Worm (Caenorhabditis elegans) whole organism, late embryonic: ENCODE measurements around the gene str-151.

ENCODE experiments used
- C08G9.2 ChIP-seq: sonication (generic microtip); optimal IDR thresholded peaks from 2 replicates; lab custom pipeline; 2016; ENCODE audit warnings: mild to moderate bottlenecking, missing genetic modification characterization, moderate library complexity, missing compliant biosample characterization
- C38D4.7 ChIP-seq: fragments of 200-800 bp; sonication (Bioruptor generic); optimal IDR thresholded peaks from 2 replicates; lab custom pipeline; 2018; ENCODE audit warnings: mild to moderate bottlenecking, missing genetic modification characterization, moderate library complexity, missing compliant biosample characterization
- F13H6.1 ChIP-seq: sonication (generic microtip); optimal IDR thresholded peaks from 2 replicates; lab custom pipeline; 2016; ENCODE audit warnings: missing genetic modification characterization, missing compliant biosample characterization
- K09A11.1 ChIP-seq: sonication (generic microtip); optimal IDR thresholded peaks from 2 replicates; lab custom pipeline; 2017; ENCODE audit warnings: antibody characterized with exemption, mild to moderate bottlenecking, missing genetic modification characterization, missing compliant biosample characterization; ENCODE audit not compliant: insufficient read depth
- Y22D7AL.16 ChIP-seq: sonication (generic microtip); optimal IDR thresholded peaks from 2 replicates; lab custom pipeline; 2016; ENCODE audit warnings: missing genetic modification characterization, missing compliant biosample characterization
- ceh-14 ChIP-seq: sonication (generic microtip); optimal IDR thresholded peaks from 2 replicates; lab custom pipeline; 2016; ENCODE audit warnings: missing genotype, missing genetic modification characterization, missing compliant biosample characterization
- ceh-2 ChIP-seq: sonication (generic microtip); optimal IDR thresholded peaks from 2 replicates; lab custom pipeline; 2016; ENCODE audit warnings: missing genotype, missing genetic modification characterization, missing compliant biosample characterization
- ceh-45 ChIP-seq: fragments of 200-800 bp; sonication (Bioruptor generic); IDR thresholded peaks from 2 replicates; pipeline ENCODE4 v1.3.6; 2022; ENCODE audit warnings: missing genetic modification reagents, missing genetic modification characterization, missing compliant biosample characterization
- ceh-6 ChIP-seq: fragments of 200-800 bp; sonication (Bioruptor generic); optimal IDR thresholded peaks from 2 replicates; lab custom pipeline; 2018; ENCODE audit warnings: mild to moderate bottlenecking, missing genetic modification characterization, missing compliant biosample characterization
- ceh-9 ChIP-seq: sonication (generic microtip); optimal IDR thresholded peaks from 2 replicates; lab custom pipeline; 2016; ENCODE audit warnings: mild to moderate bottlenecking, missing genetic modification characterization, inconsistent platforms, missing compliant biosample characterization
- che-1 ChIP-seq: sonication (generic microtip); optimal IDR thresholded peaks from 2 replicates; lab custom pipeline; 2016; ENCODE audit warnings: mild to moderate bottlenecking, missing genetic modification characterization, missing compliant biosample characterization
- dmd-4 ChIP-seq: sonication (generic microtip); optimal IDR thresholded peaks from 2 replicates; lab custom pipeline; 2016; ENCODE audit warnings: borderline replicate concordance, missing genetic modification characterization, missing compliant biosample characterization
- dve-1 ChIP-seq: sonication (generic microtip); optimal IDR thresholded peaks from 2 replicates; lab custom pipeline; 2017; ENCODE audit warnings: antibody characterized with exemption, mild to moderate bottlenecking, missing genetic modification characterization, missing compliant biosample characterization
- elt-2 ChIP-seq: sonication (generic microtip); optimal IDR thresholded peaks from 2 replicates; lab custom pipeline; 2016; ENCODE audit warnings: missing genetic modification reagents, missing genetic modification characterization, missing compliant biosample characterization
- elt-4 ChIP-seq: sonication (generic microtip); optimal IDR thresholded peaks from 2 replicates; lab custom pipeline; 2016; ENCODE audit warnings: missing genetic modification characterization, missing compliant biosample characterization
- eyg-1 ChIP-seq: sonication (generic microtip); optimal IDR thresholded peaks from 2 replicates; lab custom pipeline; 2016; ENCODE audit warnings: missing genotype, missing genetic modification characterization, missing compliant biosample characterization
- fax-1 ChIP-seq: sonication (generic microtip); optimal IDR thresholded peaks from 2 replicates; lab custom pipeline; 2016; ENCODE audit warnings: missing genotype, missing genetic modification characterization, missing compliant biosample characterization
- fkh-6 ChIP-seq: sonication (generic microtip); optimal IDR thresholded peaks from 2 replicates; lab custom pipeline; 2016; ENCODE audit warnings: missing genetic modification characterization, missing compliant biosample characterization
- gmeb-2 ChIP-seq: sonication (generic microtip); optimal IDR thresholded peaks from 2 replicates; lab custom pipeline; 2016; ENCODE audit warnings: missing genetic modification characterization, inconsistent platforms, missing compliant biosample characterization
- hlh-30 ChIP-seq: sonication (generic microtip); optimal IDR thresholded peaks from 2 replicates; lab custom pipeline; 2017; ENCODE audit warnings: antibody characterized with exemption, missing genetic modification characterization, missing compliant biosample characterization; ENCODE audit not compliant: insufficient read depth
- hlh-6 ChIP-seq: sonication (generic microtip); optimal IDR thresholded peaks from 2 replicates; lab custom pipeline; 2016; ENCODE audit warnings: missing genotype, missing genetic modification characterization, missing compliant biosample characterization
- hlh-8 ChIP-seq: sonication (generic microtip); optimal IDR thresholded peaks from 2 replicates; lab custom pipeline; 2016; ENCODE audit warnings: missing genotype, missing genetic modification characterization, missing compliant biosample characterization
- lim-6 ChIP-seq: sonication (generic microtip); optimal IDR thresholded peaks from 2 replicates; lab custom pipeline; 2016; ENCODE audit warnings: missing genetic modification characterization, missing compliant biosample characterization
- lin-11 ChIP-seq: fragments of 200-800 bp; sonication (Bioruptor generic); optimal IDR thresholded peaks from 2 replicates; lab custom pipeline; 2018; ENCODE audit warnings: mild to moderate bottlenecking, missing genetic modification characterization, missing compliant biosample characterization
- madf-2 ChIP-seq: sonication (generic microtip); optimal IDR thresholded peaks from 2 replicates; lab custom pipeline; 2017; ENCODE audit warnings: missing genetic modification characterization, missing compliant biosample characterization
- mec-3 ChIP-seq: sonication (generic microtip); optimal IDR thresholded peaks from 2 replicates; lab custom pipeline; 2016; ENCODE audit warnings: borderline replicate concordance, missing genetic modification characterization, missing compliant biosample characterization
- nfya-1 ChIP-seq: sonication (generic microtip); optimal IDR thresholded peaks from 2 replicates; lab custom pipeline; 2017; ENCODE audit warnings: missing genetic modification characterization, mild to moderate bottlenecking, missing compliant biosample characterization, antibody characterized with exemption, moderate library complexity
- nhr-232 ChIP-seq: sonication (generic microtip); optimal IDR thresholded peaks from 2 replicates; lab custom pipeline; 2016; ENCODE audit warnings: missing genetic modification characterization, missing compliant biosample characterization
- npax-4 ChIP-seq: sonication (generic microtip); optimal IDR thresholded peaks from 2 replicates; lab custom pipeline; 2016; ENCODE audit warnings: missing genetic modification characterization, missing compliant biosample characterization
- pag-3 ChIP-seq: sonication (generic microtip); optimal IDR thresholded peaks from 2 replicates; lab custom pipeline; 2016; ENCODE audit warnings: missing compliant biosample characterization, missing genetic modification characterization, borderline replicate concordance
- pat-9 ChIP-seq: fragments of 200-800 bp; sonication (Bioruptor generic); optimal IDR thresholded peaks from 2 replicates; lab custom pipeline; 2018; ENCODE audit warnings: mild to moderate bottlenecking, missing genetic modification characterization, moderate library complexity, missing compliant biosample characterization
- pax-1 ChIP-seq: fragments of 150-350 bp; optimal IDR thresholded peaks from 2 replicates; lab custom pipeline; 2014; ENCODE audit warnings: missing biosample characterization, missing genetic modification characterization
- pha-4 ChIP-seq: fragments of 150-350 bp; optimal IDR thresholded peaks from 2 replicates; lab custom pipeline; 2018; ENCODE audit warnings: missing biosample characterization, missing genetic modification reagents, missing genetic modification characterization
- pros-1 ChIP-seq: fragments of 150-350 bp; optimal IDR thresholded peaks from 2 replicates; lab custom pipeline; 2014; ENCODE audit warnings: missing biosample characterization, missing genetic modification reagents, missing genetic modification characterization
- ref-2 ChIP-seq: sonication (generic microtip); optimal IDR thresholded peaks from 2 replicates; lab custom pipeline; 2016; ENCODE audit warnings: missing genetic modification characterization, missing compliant biosample characterization
- rnt-1 ChIP-seq: sonication (generic microtip); optimal IDR thresholded peaks from 2 replicates; lab custom pipeline; 2016; ENCODE audit warnings: missing genetic modification characterization, missing compliant biosample characterization
- sdc-2 ChIP-seq: sonication (generic microtip); optimal IDR thresholded peaks from 2 replicates; lab custom pipeline; 2016; ENCODE audit warnings: missing genotype, missing genetic modification characterization, missing compliant biosample characterization
- sox-2 ChIP-seq: fragments of 200-800 bp; sonication (Bioruptor generic); IDR thresholded peaks from 2 replicates; pipeline ENCODE4 v1.3.6; 2022; ENCODE audit warnings: missing genetic modification reagents, missing genetic modification characterization, missing compliant biosample characterization
- sox-4 ChIP-seq: sonication (generic microtip); optimal IDR thresholded peaks from 2 replicates; lab custom pipeline; 2017; ENCODE audit warnings: mild to moderate bottlenecking, missing genetic modification characterization, inconsistent platforms, missing compliant biosample characterization
- syd-9 ChIP-seq: sonication (generic microtip); optimal IDR thresholded peaks from 2 replicates; lab custom pipeline; 2016; ENCODE audit warnings: mild to moderate bottlenecking, missing genetic modification characterization, moderate library complexity, missing compliant biosample characterization
- unc-3 ChIP-seq, 2 experiments: fragments of 200-800 bp in 1 of 2; sonication (Bioruptor generic) in 1 of 2; sonication (generic microtip) in 1 of 2; conservative IDR thresholded peaks in 1 of 2; optimal IDR thresholded peaks in 1 of 2; 2 replicates each; pipeline versions ENCODE4 v1.3.6 to Lab custom; 2016 to 2022; ENCODE audit warnings: missing compliant biosample characterization in 2 of 2, missing genetic modification characterization in 2 of 2, missing genetic modification reagents in 1 of 2
- unc-42 ChIP-seq: sonication (generic microtip); optimal IDR thresholded peaks from 2 replicates; lab custom pipeline; 2016; ENCODE audit warnings: missing genotype, missing genetic modification characterization, missing compliant biosample characterization
- unc-55 ChIP-seq: sonication (generic microtip); optimal IDR thresholded peaks from 2 replicates; lab custom pipeline; 2017; ENCODE audit warnings: missing biosample characterization, missing genetic modification reagents, missing genetic modification characterization
- zip-5 ChIP-seq: sonication (generic microtip); optimal IDR thresholded peaks from 2 replicates; lab custom pipeline; 2016; ENCODE audit warnings: missing genetic modification characterization, missing compliant biosample characterization

Gene str-151

DNA sequence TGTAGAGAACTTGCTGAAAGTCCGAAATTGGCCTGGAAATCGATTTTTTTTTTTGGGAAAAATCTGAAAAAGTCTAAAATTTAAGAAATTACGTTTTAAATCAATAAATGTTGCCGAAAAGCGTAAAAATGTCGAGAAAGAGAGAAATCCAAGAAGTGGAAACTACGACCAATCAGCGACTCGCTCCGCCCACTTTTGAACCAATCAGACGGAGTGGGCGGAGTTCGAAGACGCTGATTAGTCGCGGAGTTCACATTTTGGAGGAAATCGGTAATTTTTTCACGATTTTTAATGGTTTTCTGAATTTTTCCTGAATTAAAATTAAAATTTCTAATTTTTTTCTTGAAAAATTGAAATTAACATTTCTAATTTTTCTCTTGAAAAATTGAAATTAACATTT lies 36.3 kb upstream of the str-151 start:
- peak; percentile 83 for TF ChIP-seq nfya-1 (tag; lab: Kevin White, UChicago)
- TF ChIP-seq pag-3 (tag; lab: Kevin White, UChicago), result no peak

DNA sequence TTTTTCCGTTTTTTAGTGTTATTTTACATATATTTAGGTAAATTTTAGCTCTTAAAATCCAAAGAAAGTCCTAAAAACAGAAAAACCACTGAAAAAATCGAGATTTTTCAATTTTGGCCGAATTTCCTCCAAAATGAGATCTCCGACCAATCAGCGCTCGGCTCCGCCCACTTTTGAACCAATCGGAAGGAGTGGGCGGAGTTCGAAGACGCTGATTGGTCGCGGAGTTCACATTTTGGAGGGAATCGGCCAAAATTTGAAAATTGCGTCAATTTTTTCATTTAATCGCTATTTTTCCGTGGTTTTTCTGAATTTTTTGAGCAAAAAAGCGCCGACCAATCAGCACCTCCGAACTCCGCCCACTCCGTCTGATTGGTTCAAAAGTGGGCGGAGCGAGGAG lies 35.3 kb upstream of the str-151 start:
- TF ChIP-seq C38D4.7 (no peak), unc-55 (no peak), nfya-1 (tag; lab: Kevin White, UChicago) (peak; percentile 77), dmd-4 (no peak)

DNA sequence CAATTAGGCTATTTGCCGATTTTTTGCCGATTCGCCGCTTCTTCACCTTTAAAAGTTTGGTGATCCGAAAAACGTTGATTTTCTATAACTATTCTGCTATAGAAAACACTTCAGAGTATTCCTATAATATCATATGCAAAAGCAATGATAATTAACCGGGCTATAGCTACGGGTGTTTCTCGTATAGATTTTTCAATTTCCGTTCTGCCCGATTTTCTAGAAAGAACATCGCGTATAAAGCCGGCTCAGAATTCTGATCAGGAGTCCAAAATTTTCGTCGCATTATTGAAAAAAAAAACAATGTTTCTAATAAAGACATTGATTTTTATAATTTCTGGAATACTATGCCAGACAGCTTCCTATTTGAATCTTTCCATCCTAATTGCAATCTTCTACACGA lies 25.3 kb upstream of the str-151 start, which contains the start of gene srbc-65:
Gene srbc-65 (plus strand): TSS at position 301 of the 400 bp plus-strand sequence.
- TF ChIP-seq lin-11 (tag; lab: Kevin White, UChicago) (no peak), ceh-6 (GFP tag; lab: Kevin White, UChicago) (no peak), syd-9 (tag; lab: Kevin White, UChicago) (no peak), fkh-6 (tag; lab: Kevin White, UChicago) (no peak), F13H6.1 (tag; lab: Kevin White, UChicago) (no peak), nhr-232 (tag; lab: Kevin White, UChicago) (no peak), ceh-14 (tag; lab: Kevin White, UChicago) (no peak), sdc-2 (tag; lab: Kevin White, UChicago) (no peak), npax-4 (tag; lab: Kevin White, UChicago) (no peak), unc-42 (no peak), ceh-2 (tag; lab: Kevin White, UChicago) (no peak), pat-9 (tag; lab: Kevin White, UChicago) (no peak), elt-4 (no peak), pros-1 (tag; lab: Kevin White, UChicago) (no peak), madf-2 (tag; lab: Kevin White, UChicago) (no peak), dmd-4 (no peak)

- no peak for TF ChIP-seq unc-55
- no peak for TF ChIP-seq eyg-1 (tag; lab: Kevin White, UChicago)
- TF ChIP-seq hlh-30 (tag; lab: Kevin White, UChicago), result no peak
- peak; percentile 94 for TF ChIP-seq zip-5 (tag; lab: Kevin White, UChicago)
- TF ChIP-seq hlh-8, result peak; percentile 91
- TF ChIP-seq pros-1 (tag; lab: Kevin White, UChicago), result no peak
- peak; percentile 94 for TF ChIP-seq C08G9.2
- 0 out of 2 replicates have a peak, but pooled peaks have one; percentile 34 for TF ChIP-seq ceh-45
- peak; percentile 86 for TF ChIP-seq hlh-6 (tag; lab: Kevin White, UChicago)
- peak; percentile 18 for TF ChIP-seq lin-11 (tag; lab: Kevin White, UChicago)
- TF ChIP-seq pax-1 (tag; lab: Kevin White, UChicago), result no peak
- peak; percentile 94 for TF ChIP-seq rnt-1 (tag; lab: Kevin White, UChicago)
- no peak for TF ChIP-seq nfya-1 (tag; lab: Kevin White, UChicago)
- no peak for TF ChIP-seq ceh-9 (tag; lab: Kevin White, UChicago)
- peak; percentile 94 for TF ChIP-seq fax-1
- TF ChIP-seq dve-1 (tag; lab: Kevin White, UChicago), result no peak
- peak; percentile 69 for TF ChIP-seq sdc-2 (tag; lab: Kevin White, UChicago)
- peak; percentile 44; the same call in 1 of the 2 replicates for TF ChIP-seq unc-3 (GFP tag; conservative IDR thresholded peaks at IDR 0.05; lab: Robert Waterston, UW)
- TF ChIP-seq unc-3 (tag; optimal IDR thresholded peaks at IDR 0.05; lab: Kevin White, UChicago), result peak; percentile 76
- TF ChIP-seq ceh-14 (tag; lab: Kevin White, UChicago), result peak; percentile 96
- TF ChIP-seq gmeb-2 (tag; lab: Kevin White, UChicago), result peak; percentile 38
- TF ChIP-seq npax-4 (tag; lab: Kevin White, UChicago), result no peak
- TF ChIP-seq pha-4 (tag; lab: Kevin White, UChicago), result no peak
- no peak for TF ChIP-seq Y22D7AL.16
- peak; percentile 87 for TF ChIP-seq lim-6 (tag; lab: Kevin White, UChicago)
- no peak for TF ChIP-seq che-1 (tag; lab: Kevin White, UChicago)
- no peak for TF ChIP-seq nhr-232 (tag; lab: Kevin White, UChicago)
- peak; percentile 14 for TF ChIP-seq sox-4 (tag; lab: Kevin White, UChicago)
- no peak for TF ChIP-seq C38D4.7
- no peak for TF ChIP-seq K09A11.1 (tag; lab: Kevin White, UChicago)
- TF ChIP-seq sox-2 (GFP tag; lab: Robert Waterston, UW), result peak; percentile 21; the same call in 1 of the 2 replicates
- peak; percentile 93 for TF ChIP-seq mec-3
- peak; percentile 94 for TF ChIP-seq ref-2 (tag; lab: Kevin White, UChicago)
- TF ChIP-seq elt-2 (tag; lab: Kevin White, UChicago), result no peak
- TF ChIP-seq ceh-2 (tag; lab: Kevin White, UChicago), result peak; percentile 97
Observed at ce11 chrV:16552929-16553328, 23.1 kb upstream of the str-151 start, which contains the start of gene Y32B12B.4. TSS of gene Y32B12B.4 (plus strand) at chrV:16553327.
